Fruit fly (Drosophila melanogaster) Kc167 (cell line): Measurements from ENCODE around the gene CG8001.

Experiments used
- Myc ChIP-seq: fragments of >200 bp; optimal IDR thresholded peaks from 2 replicates; lab custom pipeline; 2017; ENCODE audit warnings: missing external identifiers
- insv ChIP-seq: fragments of >200 bp; optimal IDR thresholded peaks from 3 replicates; lab custom pipeline; 2018; ENCODE audit warnings: missing external identifiers
- psq ChIP-seq: fragments of >200 bp; optimal IDR thresholded peaks from 2 replicates; lab custom pipeline; 2017; ENCODE audit warnings: missing external identifiers

DNA sequence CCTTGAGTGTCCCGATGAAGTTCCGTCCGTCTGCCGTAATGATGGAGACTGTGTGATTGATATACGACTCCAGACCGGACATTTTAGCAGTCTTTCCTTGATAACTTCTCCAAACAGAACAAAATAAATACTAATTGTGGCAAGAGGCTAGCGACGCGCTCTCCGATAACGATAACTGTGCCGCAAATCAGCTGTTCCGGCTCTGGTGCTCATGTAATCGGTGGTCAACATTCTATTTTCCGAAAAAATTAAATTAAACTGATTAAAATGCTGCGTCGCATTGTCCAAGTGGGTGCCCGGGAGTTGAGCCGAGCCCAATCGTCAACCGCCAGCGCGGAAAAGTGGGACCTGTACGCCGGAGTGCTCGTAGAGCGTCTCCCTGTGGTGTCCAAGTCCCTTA, 21.3 kb downstream of the CG8001 start, which contains the start of the genes CG2021 and mRpL46:
- TF ChIP-seq Myc (lab: Kevin White, UChicago) (no peak), insv (lab: Kevin White, UChicago) (no peak), psq (lab: Kevin White, UChicago) (no peak)
